Worm (Caenorhabditis elegans) whole organism, L4/young adult: ENCODE data around the gene F54B11.4.

Experiments used
- W03F9.2 ChIP-seq: fragments of 150-350 bp; optimal IDR thresholded peaks from 2 replicates; lab custom pipeline; 2014; ENCODE audit warnings: missing biosample characterization, missing genetic modification characterization
- dao-5 ChIP-seq: sonication (generic microtip); optimal IDR thresholded peaks from 2 replicates; lab custom pipeline; 2016; ENCODE audit warnings: missing genotype, missing genetic modification characterization, moderate library complexity, missing compliant biosample characterization
- him-1 ChIP-seq: sonication (generic microtip); optimal IDR thresholded peaks from 2 replicates; lab custom pipeline; 2016; ENCODE audit warnings: missing genotype, missing genetic modification reagents, missing genetic modification characterization, missing compliant biosample characterization

DNA sequence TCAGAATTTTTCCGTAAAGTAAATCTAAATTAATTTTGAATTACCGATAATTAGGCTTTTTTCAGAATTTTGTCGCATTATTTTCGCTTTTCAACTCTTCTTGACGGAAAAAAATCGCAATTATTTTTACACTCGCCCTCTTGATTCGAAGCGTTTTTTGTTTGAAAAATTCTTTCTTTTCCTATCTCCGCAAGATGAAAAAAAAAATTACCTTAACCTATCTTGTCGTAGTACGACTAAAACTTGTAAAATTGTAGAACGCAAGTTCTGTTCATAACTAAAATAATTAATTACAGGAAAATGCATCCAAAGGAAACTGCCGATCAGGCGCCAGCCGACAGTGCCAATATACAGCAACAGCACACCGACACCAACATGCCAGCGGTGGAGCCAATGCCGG is 7.7 kb downstream of the F54B11.4 start, which contains the start of gene F54B11.7:
- TF ChIP-seq him-1 (no peak), W03F9.2 (no peak), dao-5 (tag; lab: Kevin White, UChicago) (no peak)
